Worm (Caenorhabditis elegans) whole organism, L4 larva: ENCODE results near the gene unc-2.

Source experiments
- D1046.2 ChIP-seq: fragments of 200-800 bp; sonication (Bioruptor generic); IDR thresholded peaks from 2 replicates; pipeline ENCODE4 v1.3.6; 2022; ENCODE audit warnings: missing genetic modification characterization, missing compliant biosample characterization
- F10B5.3 ChIP-seq: sonication (generic microtip); optimal IDR thresholded peaks from 2 replicates; lab custom pipeline; 2016; ENCODE audit warnings: mild to moderate bottlenecking, missing genetic modification characterization, missing compliant biosample characterization
- F49E8.2 ChIP-seq: sonication (generic microtip); optimal IDR thresholded peaks from 2 replicates; lab custom pipeline; 2016; ENCODE audit warnings: missing compliant biosample characterization, mild to moderate bottlenecking, missing genetic modification characterization, borderline replicate concordance
- R02D3.7 ChIP-seq: fragments of 150-350 bp; sonication (generic microtip); optimal IDR thresholded peaks from 3 replicates; lab custom pipeline; 2014; ENCODE audit warnings: missing biosample characterization, missing genetic modification characterization
- T20F7.1 ChIP-seq: fragments of 200-800 bp; sonication (Bioruptor generic); optimal IDR thresholded peaks from 2 replicates; lab custom pipeline; 2018; ENCODE audit warnings: mild to moderate bottlenecking, missing genetic modification characterization, missing compliant biosample characterization
- T26A8.4 ChIP-seq: fragments of 200-800 bp; sonication (Bioruptor generic); IDR thresholded peaks from 2 replicates; pipeline ENCODE4 v1.3.6; 2022; ENCODE audit warnings: missing genetic modification characterization, missing compliant biosample characterization
- Y105C5A.15 ChIP-seq: fragments of 200-800 bp; sonication (Bioruptor generic); IDR thresholded peaks from 2 replicates; pipeline ENCODE4 v1.3.6; 2022; ENCODE audit warnings: missing genetic modification characterization, missing compliant biosample characterization
- Y5F2A.4 ChIP-seq: fragments of 200-800 bp; sonication (Bioruptor generic); optimal IDR thresholded peaks from 2 replicates; lab custom pipeline; 2018; ENCODE audit warnings: mild to moderate bottlenecking, missing genetic modification characterization, missing compliant biosample characterization
- Y75B8A.6 ChIP-seq: fragments of 200-800 bp; sonication (Bioruptor generic); IDR thresholded peaks from 2 replicates; pipeline ENCODE4 v1.3.6; 2022; ENCODE audit warnings: missing genetic modification reagents, missing genetic modification characterization, missing compliant biosample characterization
- aha-1 ChIP-seq: fragments of 150-350 bp; peaks from one replicate; lab custom pipeline; 2014; ENCODE audit warnings: missing biosample characterization, missing genetic modification characterization
- aly-2 ChIP-seq: sonication (generic microtip); optimal IDR thresholded peaks from 2 replicates; lab custom pipeline; 2018; ENCODE audit warnings: missing biosample characterization, missing genetic modification characterization
- attf-4 ChIP-seq: sonication (generic microtip); optimal IDR thresholded peaks from 3 replicates; lab custom pipeline; 2017; ENCODE audit warnings: missing biosample characterization, missing genetic modification characterization
- ceh-28 ChIP-seq: fragments of 150-350 bp; optimal IDR thresholded peaks from 2 replicates; lab custom pipeline; 2014; ENCODE audit warnings: missing biosample characterization, missing genetic modification reagents, missing genetic modification characterization
- ceh-32 ChIP-seq: sonication (generic microtip); optimal IDR thresholded peaks from 2 replicates; lab custom pipeline; 2016; ENCODE audit warnings: mild to moderate bottlenecking, missing genetic modification characterization, missing compliant biosample characterization; ENCODE audit not compliant: poor library complexity
- ceh-62 ChIP-seq: sonication (generic microtip); optimal IDR thresholded peaks from 2 replicates; lab custom pipeline; 2017; ENCODE audit warnings: missing biosample characterization, missing genetic modification characterization
- daf-16 ChIP-seq, 3 experiments: sonication (generic microtip); optimal IDR thresholded peaks; 2 replicates each; lab custom pipeline; 2016 to 2017; ENCODE audit warnings: missing genetic modification characterization in 3 of 3, missing genetic modification reagents in 3 of 3, mild to moderate bottlenecking in 2 of 3, missing compliant biosample characterization in 2 of 3, missing biosample characterization in 1 of 3, moderate library complexity in 1 of 3
- daf-8 ChIP-seq: fragments of 200-800 bp; sonication (Bioruptor generic); IDR thresholded peaks from 2 replicates; pipeline ENCODE4 v1.3.6; 2022; ENCODE audit warnings: missing genetic modification characterization, missing compliant biosample characterization
- dmd-6 ChIP-seq: fragments of 200-800 bp; sonication (Bioruptor generic); IDR thresholded peaks from 2 replicates; pipeline ENCODE4 v1.3.6; 2022; ENCODE audit warnings: missing genetic modification reagents, missing genetic modification characterization, missing compliant biosample characterization
- dmd-9 ChIP-seq: fragments of 200-800 bp; sonication (Bioruptor generic); IDR thresholded peaks from 2 replicates; pipeline ENCODE4 v1.3.6; 2022; ENCODE audit warnings: missing genetic modification reagents, missing genetic modification characterization, missing compliant biosample characterization
- duxl-1 ChIP-seq: sonication (generic microtip); optimal IDR thresholded peaks from 2 replicates; lab custom pipeline; 2016; ENCODE audit warnings: mild to moderate bottlenecking, missing genetic modification characterization, moderate library complexity, missing compliant biosample characterization; ENCODE audit not compliant: poor library complexity
- dve-1 ChIP-seq: sonication (generic microtip); optimal IDR thresholded peaks from 2 replicates; lab custom pipeline; 2017; ENCODE audit warnings: antibody characterized with exemption, mild to moderate bottlenecking, missing genetic modification characterization, missing compliant biosample characterization; ENCODE audit not compliant: insufficient read depth
- egl-27 ChIP-seq: sonication (generic microtip); optimal IDR thresholded peaks from 3 replicates; lab custom pipeline; 2017; ENCODE audit warnings: missing biosample characterization, missing genetic modification reagents, missing genetic modification characterization
- egl-43 ChIP-seq: fragments of 200-800 bp; sonication (Bioruptor generic); IDR thresholded peaks from 2 replicates; pipeline ENCODE4 v1.3.6; 2022; ENCODE audit warnings: missing genetic modification reagents, missing genetic modification characterization, missing compliant biosample characterization
- fkh-10 ChIP-seq: fragments of 150-350 bp; optimal IDR thresholded peaks from 2 replicates; lab custom pipeline; 2014; ENCODE audit warnings: missing biosample characterization, missing genetic modification reagents, missing genetic modification characterization
- hlh-11 ChIP-seq: fragments of 200-800 bp; sonication (Bioruptor generic); optimal IDR thresholded peaks from 2 replicates; lab custom pipeline; 2018; ENCODE audit warnings: mild to moderate bottlenecking, missing genetic modification characterization, missing compliant biosample characterization
- jun-1 ChIP-seq: fragments of 150-350 bp; optimal IDR thresholded peaks from 2 replicates; lab custom pipeline; 2014; ENCODE audit warnings: missing biosample characterization, missing genetic modification reagents, missing genetic modification characterization
- lim-7 ChIP-seq: fragments of 200-800 bp; sonication (Bioruptor generic); IDR thresholded peaks from 2 replicates; pipeline ENCODE4 v1.3.6; 2022; ENCODE audit warnings: missing genetic modification characterization, missing compliant biosample characterization
- lin-13 ChIP-seq: fragments of 150-350 bp; optimal IDR thresholded peaks from 2 replicates; lab custom pipeline; 2014; ENCODE audit warnings: missing biosample characterization, missing genetic modification reagents, missing genetic modification characterization
- lin-29 ChIP-seq: fragments of 200-800 bp; sonication (Bioruptor generic); IDR thresholded peaks from 2 replicates; pipeline ENCODE4 v1.3.6; 2022; ENCODE audit warnings: missing genetic modification reagents, missing genetic modification characterization, missing compliant biosample characterization
- mdt-29 ChIP-seq: fragments of 200-800 bp; sonication (Bioruptor generic); IDR thresholded peaks from 2 replicates; pipeline ENCODE4 v1.3.6; 2022; ENCODE audit warnings: missing genetic modification reagents, missing genetic modification characterization, missing compliant biosample characterization
- mxl-2 ChIP-seq: fragments of 200-800 bp; sonication (Bioruptor generic); conservative IDR thresholded peaks from 2 replicates; pipeline ENCODE4 v1.3.6; 2022; ENCODE audit warnings: missing genetic modification reagents, missing genetic modification characterization, missing compliant biosample characterization
- mxl-3 ChIP-seq: fragments of 200-800 bp; sonication (Bioruptor generic); optimal IDR thresholded peaks from 2 replicates; lab custom pipeline; 2018; ENCODE audit warnings: mild to moderate bottlenecking, missing genetic modification characterization, missing compliant biosample characterization
- nhr-111 ChIP-seq: fragments of 200-800 bp; sonication (Bioruptor generic); optimal IDR thresholded peaks from 2 replicates; lab custom pipeline; 2018; ENCODE audit warnings: mild to moderate bottlenecking, missing genetic modification characterization, missing compliant biosample characterization
- nhr-28 ChIP-seq: fragments of 150-350 bp; optimal IDR thresholded peaks from 2 replicates; lab custom pipeline; 2014; ENCODE audit warnings: missing biosample characterization, missing genetic modification characterization
- nhr-42 ChIP-seq: fragments of 200-800 bp; sonication (Bioruptor generic); IDR thresholded peaks from 2 replicates; pipeline ENCODE4 v1.3.6; 2022; ENCODE audit warnings: missing genetic modification characterization, missing compliant biosample characterization
- nhr-48 ChIP-seq: sonication (generic microtip); optimal IDR thresholded peaks from 2 replicates; lab custom pipeline; 2016; ENCODE audit warnings: mild to moderate bottlenecking, missing genetic modification characterization, missing compliant biosample characterization
- nhr-76 ChIP-seq: fragments of 150-350 bp; optimal IDR thresholded peaks from 2 replicates; lab custom pipeline; 2014; ENCODE audit warnings: missing biosample characterization, missing genetic modification characterization
- nhr-77 ChIP-seq: fragments of 150-350 bp; optimal IDR thresholded peaks from 2 replicates; lab custom pipeline; 2014; ENCODE audit warnings: missing biosample characterization, missing genetic modification characterization
- php-3 ChIP-seq: fragments of 200-800 bp; sonication (Bioruptor generic); IDR thresholded peaks from 2 replicates; pipeline ENCODE4 v1.3.6; 2022; ENCODE audit warnings: missing genetic modification reagents, missing genetic modification characterization, missing compliant biosample characterization
- pqm-1 ChIP-seq: sonication (generic microtip); optimal IDR thresholded peaks from 2 replicates; lab custom pipeline; 2017; ENCODE audit warnings: missing biosample characterization, missing genetic modification characterization
- saeg-2 ChIP-seq: fragments of 200-800 bp; sonication (Bioruptor generic); IDR thresholded peaks from 2 replicates; pipeline ENCODE4 v1.3.6; 2022; ENCODE audit warnings: missing genetic modification reagents, missing genetic modification characterization, missing compliant biosample characterization
- sdz-12 ChIP-seq: fragments of 200-800 bp; sonication (Bioruptor generic); optimal IDR thresholded peaks from 2 replicates; lab custom pipeline; 2018; ENCODE audit warnings: mild to moderate bottlenecking, missing genetic modification characterization, missing compliant biosample characterization
- set-16 ChIP-seq: fragments of 200-800 bp; sonication (Bioruptor generic); IDR thresholded peaks from 2 replicates; pipeline ENCODE4 v1.3.6; 2022; ENCODE audit warnings: missing genetic modification reagents, missing genetic modification characterization, missing compliant biosample characterization
- spr-3 ChIP-seq: fragments of 200-800 bp; sonication (Bioruptor generic); optimal IDR thresholded peaks from 2 replicates; lab custom pipeline; 2018; ENCODE audit warnings: mild to moderate bottlenecking, missing genetic modification characterization, missing compliant biosample characterization
- tra-1 ChIP-seq: fragments of 200-800 bp; sonication (Bioruptor generic); IDR thresholded peaks from 2 replicates; pipeline ENCODE4 v1.3.6; 2022; ENCODE audit warnings: missing genetic modification reagents, missing genetic modification characterization, missing compliant biosample characterization
- unc-39 ChIP-seq: sonication (generic microtip); optimal IDR thresholded peaks from 2 replicates; lab custom pipeline; 2017; ENCODE audit warnings: missing biosample characterization, missing genetic modification characterization
- unc-62 ChIP-seq, 3 experiments: fragments of 150-350 bp in 1 of 3; sonication (generic microtip); optimal IDR thresholded peaks in 2 of 3; peaks in 1 of 3; 1 replicate in 1 of 3; 2 replicates in 2 of 3; lab custom pipeline; 2014 to 2017; ENCODE audit warnings: missing biosample characterization in 3 of 3, missing genetic modification characterization in 3 of 3, missing genetic modification reagents in 3 of 3, missing genotype in 1 of 3
- vab-7 ChIP-seq: fragments of 200-800 bp; sonication (Bioruptor generic); IDR thresholded peaks from 2 replicates; pipeline ENCODE4 v1.3.6; 2022; ENCODE audit warnings: missing genetic modification reagents, missing genetic modification characterization, missing compliant biosample characterization
- zip-11 ChIP-seq: fragments of 200-800 bp; sonication (Bioruptor generic); IDR thresholded peaks from 2 replicates; pipeline ENCODE4 v1.3.6; 2022; ENCODE audit warnings: missing genetic modification characterization, missing compliant biosample characterization
- zip-2 ChIP-seq: fragments of 150-350 bp; optimal IDR thresholded peaks from 2 replicates; lab custom pipeline; 2014; ENCODE audit warnings: missing biosample characterization, missing genetic modification characterization
- ztf-11 ChIP-seq: fragments of 150-350 bp; optimal IDR thresholded peaks from 2 replicates; lab custom pipeline; 2014; ENCODE audit warnings: missing biosample characterization, missing genetic modification characterization
- ztf-7 ChIP-seq: fragments of 150-350 bp; optimal IDR thresholded peaks from 2 replicates; lab custom pipeline; 2014; ENCODE audit warnings: missing biosample characterization, missing genetic modification characterization

unc-2 gene

ce11 chrX:2695292-2695691, 68.0 kb downstream of the unc-2 start (continued):
- no peak for TF ChIP-seq nhr-111 (GFP tag; lab: Kevin White, UChicago)
- TF ChIP-seq F10B5.3: no peak
- no peak for TF ChIP-seq aly-2
- peak; percentile 1 for TF ChIP-seq nhr-48 (tag; lab: Kevin White, UChicago)
- TF ChIP-seq zip-11 (GFP tag; lab: Robert Waterston, UW): no peak
- TF ChIP-seq ceh-32 (tag; lab: Kevin White, UChicago): no peak
- TF ChIP-seq sdz-12: no peak
- TF ChIP-seq ztf-11 (tag; lab: Kevin White, UChicago): no peak
- no peak for TF ChIP-seq lim-7
- TF ChIP-seq egl-27 (tag; lab: Kevin White, UChicago): no peak
- no peak for TF ChIP-seq nhr-76 (tag; lab: Kevin White, UChicago)
- peak; percentile 85 for TF ChIP-seq pqm-1 (tag; lab: Kevin White, UChicago)
- peak; percentile 90 for TF ChIP-seq dve-1 (tag; lab: Kevin White, UChicago)
- no peak for TF ChIP-seq fkh-10 (GFP tag; lab: Kevin White, UChicago)
- TF ChIP-seq duxl-1 (tag; lab: Kevin White, UChicago): no peak
- TF ChIP-seq saeg-2 (GFP tag; lab: Robert Waterston, UW): no peak
- peak; percentile 69; the same call in 1 of the 2 replicates for TF ChIP-seq php-3 (GFP tag; lab: Robert Waterston, UW)
- no peak for TF ChIP-seq F49E8.2 (tag; lab: Kevin White, UChicago)
- peak; percentile 62 for TF ChIP-seq nhr-77
- TF ChIP-seq Y75B8A.6 (GFP tag; lab: Robert Waterston, UW): no peak
- no peak for TF ChIP-seq jun-1 (tag; lab: Kevin White, UChicago)
- no peak for TF ChIP-seq D1046.2
- no peak for TF ChIP-seq zip-2 (tag; lab: Kevin White, UChicago)
- no peak for TF ChIP-seq dmd-9
- TF ChIP-seq lin-13 (GFP tag; lab: Kevin White, UChicago): no peak
- TF ChIP-seq mdt-29 (GFP tag; lab: Robert Waterston, UW): no peak
- no peak for TF ChIP-seq set-16 (GFP tag; lab: Robert Waterston, UW)
- peak; percentile 28 for TF ChIP-seq mxl-3 (GFP tag; lab: Kevin White, UChicago)
- peak; percentile 90 for TF ChIP-seq dmd-6
- TF ChIP-seq lin-29 (GFP tag; lab: Robert Waterston, UW): no peak
- no peak for TF ChIP-seq nhr-42
- TF ChIP-seq T20F7.1 (GFP tag; lab: Kevin White, UChicago): no peak
- no peak for TF ChIP-seq ceh-62 (tag; lab: Kevin White, UChicago)
- no peak for TF ChIP-seq attf-4
- TF ChIP-seq T26A8.4 (GFP tag; lab: Robert Waterston, UW): no peak
- peak; percentile 68 for TF ChIP-seq nhr-28
- TF ChIP-seq Y5F2A.4 (GFP tag; lab: Kevin White, UChicago): no peak
- no peak for TF ChIP-seq egl-43
- TF ChIP-seq mxl-2: no peak
- no peak for TF ChIP-seq vab-7 (GFP tag; lab: Robert Waterston, UW)
- TF ChIP-seq tra-1 (GFP tag; lab: Robert Waterston, UW): peak; percentile 79; the same call in 1 of the 2 replicates
- no peak for TF ChIP-seq ceh-28 (tag; lab: Kevin White, UChicago)
- no peak for TF ChIP-seq spr-3 (GFP tag; lab: Kevin White, UChicago)
- peak in 1 of 2 experiments; percentile 26 for TF ChIP-seq unc-62 (GFP tag; optimal IDR thresholded peaks at IDR 0.05 in 1 of 2; lab: Kevin White, UChicago)
- no peak for TF ChIP-seq unc-62 (tag; optimal IDR thresholded peaks at IDR 0.05; lab: Kevin White, UChicago)
- no peak for TF ChIP-seq R02D3.7
- no peak for TF ChIP-seq daf-16 (GFP tag; optimal IDR thresholded peaks at IDR 0.05; lab: Kevin White, UChicago)
- TF ChIP-seq daf-16 (tag; optimal IDR thresholded peaks at IDR 0.05; lab: Kevin White, UChicago): peak; percentile 94
- TF ChIP-seq unc-39 (tag; lab: Kevin White, UChicago): no peak
- TF ChIP-seq hlh-11 (tag; lab: Kevin White, UChicago): peak; percentile 84
- TF ChIP-seq aha-1 (tag; lab: Kevin White, UChicago): no peak
- TF ChIP-seq Y105C5A.15 (GFP tag; lab: Robert Waterston, UW): no peak
- no peak for TF ChIP-seq ztf-7 (tag; lab: Kevin White, UChicago)
- no peak for TF ChIP-seq daf-8 (GFP tag; lab: Robert Waterston, UW)
